Worm (Caenorhabditis elegans): ENCODE measurements around the gene K08H2.7.

ce11 chrX:13226614-13227096, 21.6 kb downstream of the K08H2.7 start, which contains the start of gene skr-21:
- TF ChIP-seq C08G9.2 (tag; optimal IDR thresholded peaks at IDR 0.05) (no peak), nhr-11 (tag; optimal IDR thresholded peaks at IDR 0.05) (no peak), ceh-6 (GFP tag; optimal IDR thresholded peaks at IDR 0.05) (no peak), fkh-10 (GFP tag; optimal IDR thresholded peaks at IDR 0.05) (no peak)
